Worm (Caenorhabditis elegans) whole organism, L2 larva: ENCODE measurements around the gene ppm-1.G.

ENCODE experiments used
- F13H6.1 ChIP-seq: sonication (generic microtip); optimal IDR thresholded peaks from 2 replicates; lab custom pipeline; 2016; ENCODE audit warnings: missing genetic modification characterization, missing compliant biosample characterization
- R02D3.7 ChIP-seq: fragments of 150-350 bp; optimal IDR thresholded peaks from 2 replicates; lab custom pipeline; 2014; ENCODE audit warnings: missing biosample characterization, missing genetic modification characterization
- Y55F3AM.14 ChIP-seq: fragments of 200-800 bp; sonication (Bioruptor generic); optimal IDR thresholded peaks from 2 replicates; lab custom pipeline; 2018; ENCODE audit warnings: mild to moderate bottlenecking, missing genetic modification characterization, missing compliant biosample characterization
- aly-2 ChIP-seq: fragments of 150-350 bp; optimal IDR thresholded peaks from 2 replicates; lab custom pipeline; 2014; ENCODE audit warnings: missing biosample characterization, missing genetic modification characterization
- ama-1 ChIP-seq: fragments of 150-350 bp; optimal IDR thresholded peaks from 2 replicates; lab custom pipeline; 2018; ENCODE audit warnings: inconsistent platforms
- blmp-1 ChIP-seq: sonication (generic microtip); optimal IDR thresholded peaks from 2 replicates; lab custom pipeline; 2017; ENCODE audit warnings: missing genetic modification characterization, mild to moderate bottlenecking, missing compliant biosample characterization, antibody characterized with exemption, moderate library complexity; ENCODE audit not compliant: insufficient read depth
- ceh-16 ChIP-seq: fragments of 150-350 bp; optimal IDR thresholded peaks from 2 replicates; lab custom pipeline; 2014; ENCODE audit warnings: missing biosample characterization, missing genetic modification characterization
- ceh-82 ChIP-seq: fragments of 150-350 bp; optimal IDR thresholded peaks from 2 replicates; lab custom pipeline; 2014; ENCODE audit warnings: missing biosample characterization, missing genetic modification characterization
- crh-2 ChIP-seq: sonication (generic microtip); optimal IDR thresholded peaks from 2 replicates; lab custom pipeline; 2017; ENCODE audit warnings: missing biosample characterization, missing genetic modification characterization
- egl-27 ChIP-seq: sonication (generic microtip); optimal IDR thresholded peaks from 3 replicates; lab custom pipeline; 2017; ENCODE audit warnings: missing biosample characterization, missing genetic modification reagents, missing genetic modification characterization
- elt-1 ChIP-seq: fragments of 150-350 bp; optimal IDR thresholded peaks from 2 replicates; lab custom pipeline; 2014; ENCODE audit warnings: missing biosample characterization, missing genetic modification characterization
- elt-3 ChIP-seq: sonication (generic microtip); optimal IDR thresholded peaks from 2 replicates; lab custom pipeline; 2017; ENCODE audit warnings: missing biosample characterization, missing genetic modification characterization
- fos-1 ChIP-seq: fragments of 150-350 bp; optimal IDR thresholded peaks from 2 replicates; lab custom pipeline; 2014; ENCODE audit warnings: missing biosample characterization, missing genetic modification characterization
- lin-11 ChIP-seq: fragments of 150-350 bp; sonication (generic microtip); optimal IDR thresholded peaks from 2 replicates; lab custom pipeline; 2014; ENCODE audit warnings: missing biosample characterization, missing genetic modification characterization, inconsistent platforms, mixed read lengths
- lin-13 ChIP-seq: fragments of 150-350 bp; optimal IDR thresholded peaks from 2 replicates; lab custom pipeline; 2014; ENCODE audit warnings: missing biosample characterization, missing genetic modification reagents, missing genetic modification characterization
- lin-39 ChIP-seq: fragments of 150-350 bp; optimal IDR thresholded peaks from 2 replicates; lab custom pipeline; 2014; ENCODE audit warnings: missing biosample characterization, missing genetic modification reagents, missing genetic modification characterization
- lsy-2 ChIP-seq, 2 experiments: fragments of 150-350 bp in 1 of 2; sonication (generic microtip) in 1 of 2; optimal IDR thresholded peaks; 2 replicates each; lab custom pipeline; 2014 to 2017; ENCODE audit warnings: missing biosample characterization in 2 of 2, missing genetic modification characterization in 2 of 2
- mbf-1 ChIP-seq: sonication (generic microtip); optimal IDR thresholded peaks from 2 replicates; lab custom pipeline; 2017; ENCODE audit warnings: missing biosample characterization, missing genetic modification characterization
- nhr-11 ChIP-seq: fragments of 150-350 bp; optimal IDR thresholded peaks from 2 replicates; lab custom pipeline; 2014; ENCODE audit warnings: missing biosample characterization, missing genetic modification characterization
- nhr-21 ChIP-seq: fragments of 150-350 bp; optimal IDR thresholded peaks from 2 replicates; lab custom pipeline; 2014; ENCODE audit warnings: missing biosample characterization, missing genetic modification characterization
- nhr-23 ChIP-seq: fragments of 150-350 bp; optimal IDR thresholded peaks from 2 replicates; lab custom pipeline; 2014; ENCODE audit warnings: missing biosample characterization, missing genetic modification reagents, missing genetic modification characterization
- nhr-237 ChIP-seq: fragments of 150-350 bp; optimal IDR thresholded peaks from 2 replicates; lab custom pipeline; 2014; ENCODE audit warnings: missing biosample characterization, missing genetic modification characterization
- nhr-6 ChIP-seq: fragments of 150-350 bp; optimal IDR thresholded peaks from 2 replicates; lab custom pipeline; 2014; ENCODE audit warnings: missing biosample characterization, missing genetic modification characterization
- peb-1 ChIP-seq: fragments of 150-350 bp; optimal IDR thresholded peaks from 2 replicates; lab custom pipeline; 2014; ENCODE audit warnings: missing biosample characterization, missing genetic modification characterization
- sem-4 ChIP-seq: fragments of 150-350 bp; optimal IDR thresholded peaks from 2 replicates; lab custom pipeline; 2014; ENCODE audit warnings: missing biosample characterization, missing genetic modification reagents, missing genetic modification characterization
- sma-3 ChIP-seq: sonication (generic microtip); optimal IDR thresholded peaks from 2 replicates; lab custom pipeline; 2016; ENCODE audit warnings: missing genetic modification reagents, missing genetic modification characterization, missing compliant biosample characterization
- sma-9 ChIP-seq, 2 experiments: fragments of 150-350 bp in 1 of 2; sonication (generic microtip) in 1 of 2; optimal IDR thresholded peaks; 2 replicates each; lab custom pipeline; 2014 to 2016; ENCODE audit warnings: missing genetic modification characterization in 2 of 2, mild to moderate bottlenecking in 1 of 2, missing biosample characterization in 1 of 2, missing compliant biosample characterization in 1 of 2, missing genetic modification reagents in 1 of 2, moderate library complexity in 1 of 2
- snpc-4 ChIP-seq: fragments of 150-350 bp; optimal IDR thresholded peaks from 2 replicates; lab custom pipeline; 2014; ENCODE audit warnings: missing biosample characterization, missing genetic modification characterization
- unc-39 ChIP-seq: fragments of 150-350 bp; optimal IDR thresholded peaks from 2 replicates; lab custom pipeline; 2014; ENCODE audit warnings: missing biosample characterization, missing genetic modification characterization
- unc-55 ChIP-seq: fragments of 150-350 bp; sonication (generic microtip); optimal IDR thresholded peaks from 3 replicates; lab custom pipeline; 2014; ENCODE audit warnings: missing biosample characterization, missing genetic modification reagents, missing genetic modification characterization
- zag-1 ChIP-seq: fragments of 150-350 bp; optimal IDR thresholded peaks from 2 replicates; lab custom pipeline; 2014; ENCODE audit warnings: missing biosample characterization, missing genetic modification characterization
- ztf-1 ChIP-seq: fragments of 200-800 bp; sonication (Bioruptor generic); conservative IDR thresholded peaks from 2 replicates; pipeline ENCODE4 v1.3.6; 2022; ENCODE audit warnings: missing genetic modification characterization, missing compliant biosample characterization
- ztf-4 ChIP-seq: fragments of 150-350 bp; optimal IDR thresholded peaks from 2 replicates; lab custom pipeline; 2014; ENCODE audit warnings: missing biosample characterization, missing genetic modification characterization

Gene ppm-1.G

DNA sequence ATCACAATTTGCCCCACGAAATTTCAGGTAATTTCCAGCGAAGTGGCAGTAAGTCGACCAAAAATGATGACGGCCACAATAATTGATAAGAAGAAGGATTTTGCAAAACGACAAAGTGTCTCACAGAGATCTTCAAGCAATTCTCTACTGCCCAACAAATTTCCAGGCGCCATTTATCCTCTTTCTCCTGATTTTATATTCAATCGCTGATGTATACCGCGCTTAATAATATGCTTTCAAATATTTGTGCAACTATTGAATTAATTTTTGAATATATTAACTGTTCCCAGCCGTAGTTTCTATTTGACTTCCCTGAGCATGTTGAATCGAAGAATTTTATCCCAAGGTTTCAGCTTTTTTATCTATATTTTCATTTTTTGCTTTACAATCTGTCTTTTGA, 12.5 kb upstream of the ppm-1.G start, which contains the start of gene tpst-2:
TSS of gene tpst-2 (plus strand) at position 301 of the 400 bp plus-strand sequence.
- TF ChIP-seq Y55F3AM.14 (GFP tag; lab: Kevin White, UChicago) = no peak
- no peak for TF ChIP-seq aly-2 (tag; lab: Kevin White, UChicago)
- no peak for TF ChIP-seq lin-39 (tag; lab: Kevin White, UChicago)
- TF ChIP-seq lsy-2 (tag; optimal IDR thresholded peaks at IDR 0.05; lab: Kevin White, UChicago) = no peak
- TF ChIP-seq fos-1 (tag; lab: Kevin White, UChicago) = no peak
- no peak for TF ChIP-seq nhr-23 (tag; lab: Kevin White, UChicago)
- no peak for TF ChIP-seq snpc-4 (tag; lab: Kevin White, UChicago)
- TF ChIP-seq lin-13 = no peak
- TF ChIP-seq unc-39 (tag; lab: Kevin White, UChicago) = no peak
- no peak for TF ChIP-seq elt-3
- TF ChIP-seq R02D3.7 (tag; lab: Kevin White, UChicago) = no peak

DNA sequence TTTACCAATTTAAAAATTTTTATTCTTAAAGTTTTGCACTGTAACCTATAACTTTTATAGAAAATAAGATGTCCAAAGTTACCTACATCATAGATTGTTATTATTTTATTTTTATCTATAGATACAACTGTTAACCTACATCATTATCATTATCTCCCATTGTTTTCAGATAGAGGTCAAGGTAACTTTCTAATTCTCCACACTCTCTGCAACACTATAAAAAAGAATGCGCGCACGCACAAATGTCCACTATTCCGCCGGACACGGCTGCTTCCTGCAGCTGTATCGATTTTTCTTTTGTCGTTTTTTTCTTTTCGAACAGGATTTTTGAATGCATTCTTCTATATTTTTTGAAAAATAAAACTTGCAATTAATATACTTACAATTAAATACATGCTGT, 10.8 kb upstream of the ppm-1.G start:
- TF ChIP-seq lsy-2 (tag; optimal IDR thresholded peaks at IDR 0.05; lab: Kevin White, UChicago) (peak in 1 of 2 experiments; percentile 26), sem-4 (tag; lab: Kevin White, UChicago) (no peak), blmp-1 (tag; lab: Kevin White, UChicago) (peak; percentile 56)

DNA sequence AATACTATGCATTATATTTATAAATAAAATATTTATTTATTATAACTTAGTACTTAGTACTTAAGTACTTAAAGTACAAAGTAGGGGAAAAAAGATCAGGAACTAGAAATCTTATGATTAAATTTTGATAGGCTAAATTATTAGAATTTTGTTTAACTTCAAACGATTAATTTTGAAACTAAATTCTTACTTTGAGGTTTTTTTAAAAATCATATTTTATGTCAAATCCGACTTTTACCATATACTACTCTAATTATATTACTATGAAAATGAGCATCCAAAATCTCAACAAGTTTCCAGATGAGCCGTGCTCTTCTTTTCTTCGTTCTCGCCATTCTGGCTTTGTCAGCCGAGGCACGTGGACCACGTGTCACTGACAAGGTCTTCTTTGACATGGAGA, 10.4 kb upstream of the ppm-1.G start, which contains the start of gene cyn-6:
TSS of gene cyn-6 (plus strand) at position 301 of the 400 bp plus-strand sequence.
- TF ChIP-seq crh-2 (tag; lab: Kevin White, UChicago) (no peak), lsy-2 (tag; optimal IDR thresholded peaks at IDR 0.05; lab: Kevin White, UChicago) (no peak), R02D3.7 (tag; lab: Kevin White, UChicago) (no peak), sem-4 (tag; lab: Kevin White, UChicago) (no peak), lin-11 (tag; lab: Kevin White, UChicago) (no peak), ztf-4 (tag; lab: Kevin White, UChicago) (no peak), aly-2 (tag; lab: Kevin White, UChicago) (no peak), fos-1 (tag; lab: Kevin White, UChicago) (no peak), blmp-1 (tag; lab: Kevin White, UChicago) (no peak), unc-55 (GFP tag; lab: Kevin White, UChicago) (no peak), ama-1 (lab: Kevin White, UChicago) (no peak), ceh-82 (tag; lab: Kevin White, UChicago) (no peak), nhr-23 (tag; lab: Kevin White, UChicago) (no peak)

DNA sequence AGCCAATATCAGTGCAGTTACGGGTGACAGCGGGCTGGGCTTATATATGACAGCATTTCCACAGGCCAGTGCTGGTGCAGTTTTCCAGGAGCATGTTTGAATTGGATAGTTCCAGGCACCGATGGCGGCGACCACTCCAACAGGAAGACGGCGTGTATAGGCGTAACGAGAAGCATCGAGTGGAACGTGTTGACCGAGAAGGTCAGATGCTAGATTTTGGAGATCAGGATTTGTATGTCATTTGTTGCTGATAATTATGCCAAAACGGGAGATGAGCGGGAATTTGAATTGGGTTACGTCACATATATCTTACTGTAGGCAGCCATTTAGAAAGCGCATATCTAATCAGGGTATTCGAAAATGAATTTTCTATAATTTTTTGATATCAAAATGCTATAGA, 8.1 kb upstream of the ppm-1.G start:
- no peak for TF ChIP-seq egl-27 (tag; lab: Kevin White, UChicago)
- no peak for TF ChIP-seq nhr-237 (tag; lab: Kevin White, UChicago)
- TF ChIP-seq nhr-6 (tag; lab: Kevin White, UChicago) = no peak
- no peak for TF ChIP-seq ztf-1 (GFP tag; lab: Robert Waterston, UW)
- TF ChIP-seq peb-1 (tag; lab: Kevin White, UChicago) = no peak
- TF ChIP-seq ceh-82 (tag; lab: Kevin White, UChicago) = no peak
- TF ChIP-seq lin-11 (tag; lab: Kevin White, UChicago) = no peak
- no peak for TF ChIP-seq blmp-1 (tag; lab: Kevin White, UChicago)
- TF ChIP-seq nhr-11 (tag; lab: Kevin White, UChicago) = no peak
- no peak for TF ChIP-seq elt-3
- no peak for TF ChIP-seq mbf-1 (tag; lab: Kevin White, UChicago)
- no peak for TF ChIP-seq zag-1 (tag; lab: Kevin White, UChicago)
- no peak for TF ChIP-seq sma-3 (GFP tag; lab: Kevin White, UChicago)
- TF ChIP-seq nhr-21 (tag; lab: Kevin White, UChicago) = no peak
- TF ChIP-seq crh-2 (tag; lab: Kevin White, UChicago) = no peak
- no peak for TF ChIP-seq ztf-4 (tag; lab: Kevin White, UChicago)
- no peak for TF ChIP-seq elt-1 (tag; lab: Kevin White, UChicago)
- TF ChIP-seq ceh-16 (tag; lab: Kevin White, UChicago) = no peak
- no peak for TF ChIP-seq F13H6.1 (tag; lab: Kevin White, UChicago)
- no peak for TF ChIP-seq sma-9 (GFP tag; optimal IDR thresholded peaks at IDR 0.05; lab: Kevin White, UChicago)
- TF ChIP-seq sma-9 (tag; optimal IDR thresholded peaks at IDR 0.05; lab: Kevin White, UChicago) = no peak
